Fruit fly (Drosophila melanogaster): Measurements from ENCODE around the gene fng.
A peak's percentile ranks its signal among the peaks of the same experiment; 100 is the strongest.

dm6 chr3L:20948404-20948803, 908 bp downstream of the fng start:
- TF ChIP-seq CrebA (GFP tag; optimal IDR thresholded peaks at IDR 0.05; ENCODE audit: borderline replicate concordance) = no peak
- no peak for TF ChIP-seq usp (GFP tag; optimal IDR thresholded peaks at IDR 0.05)
- TF ChIP-seq psq (GFP tag; optimal IDR thresholded peaks at IDR 0.05) = no peak
- no peak for TF ChIP-seq CG9705 (GFP tag; optimal IDR thresholded peaks at IDR 0.05)
- TF ChIP-seq sage (GFP tag; optimal IDR thresholded peaks at IDR 0.05) = no peak
- no peak for TF ChIP-seq jim (GFP tag; optimal IDR thresholded peaks at IDR 0.05)
- TF ChIP-seq h (GFP tag; optimal IDR thresholded peaks at IDR 0.05) = no peak
- TF ChIP-seq rgr (GFP tag; optimal IDR thresholded peaks at IDR 0.05) = no peak
- no peak for TF ChIP-seq CG32264 (GFP tag; optimal IDR thresholded peaks at IDR 0.05)
- no peak for TF ChIP-seq Abd-B (GFP tag; optimal IDR thresholded peaks at IDR 0.05)
- peak in 1 of 2 experiments; percentile 24 for TF ChIP-seq foxo (GFP tag; optimal IDR thresholded peaks at IDR 0.05)
- no peak for TF ChIP-seq dl (GFP tag; optimal IDR thresholded peaks at IDR 0.05; ENCODE audit: insufficient read depth in 1 of 2, partially characterized antibody in 2 of 2)
- no peak for TF ChIP-seq Hr83 (GFP tag; optimal IDR thresholded peaks at IDR 0.05; ENCODE audit: poor library complexity, severe bottlenecking)
